Fruit fly (Drosophila melanogaster): ENCODE data around the gene Sugb.
A peak's percentile ranks its signal among the peaks of the same experiment; 100 is the strongest.

Sugb gene

DNA sequence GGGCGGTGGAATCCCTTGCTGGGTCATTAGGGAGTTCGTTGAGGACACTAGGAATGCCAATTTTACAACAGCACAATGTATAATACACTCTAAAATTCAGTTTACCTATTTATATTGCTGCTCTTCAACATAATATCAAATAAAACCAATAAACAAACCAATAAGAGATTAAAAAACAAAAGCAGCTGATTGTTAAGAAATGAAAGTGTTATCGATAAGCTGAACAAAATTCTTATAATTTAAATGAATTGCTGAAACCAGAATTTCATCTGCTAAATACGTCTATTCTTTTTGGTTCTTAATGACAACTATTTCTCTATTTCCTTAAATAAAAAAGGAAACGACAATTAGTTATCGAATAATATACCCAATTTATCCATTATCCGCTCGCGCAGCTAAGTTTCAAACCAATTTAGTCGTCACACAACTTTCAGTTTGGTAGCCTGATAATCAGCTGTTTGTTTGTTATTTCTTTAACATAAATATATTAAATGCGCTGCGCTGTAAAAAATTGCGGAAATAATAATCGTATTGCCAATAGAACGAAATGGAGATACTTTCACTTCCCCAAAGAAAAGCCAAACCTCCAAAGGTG is 7.5 kb downstream of the Sugb start, which contains the start of the genes Pldn and CG14135 (continued):
- TF ChIP-seq CG3281 (GFP tag; optimal IDR thresholded peaks at IDR 0.05), result no peak
- TF ChIP-seq CG2199 (GFP tag; IDR thresholded peaks at IDR 0.05), result no peak
- no peak for TF ChIP-seq Atf-2 (GFP tag; optimal IDR thresholded peaks at IDR 0.05)
- TF ChIP-seq pum (GFP tag; optimal IDR thresholded peaks at IDR 0.05), result no peak
- TF ChIP-seq Antp (GFP tag; optimal IDR thresholded peaks at IDR 0.05), result no peak
- TF ChIP-seq CG42726 (GFP tag; IDR thresholded peaks at IDR 0.05; ENCODE audit: partially characterized antibody), result no peak
- TF ChIP-seq CG15011 (GFP tag; optimal IDR thresholded peaks at IDR 0.05), result no peak
- no peak for TF ChIP-seq CG11398 (GFP tag; optimal IDR thresholded peaks at IDR 0.05)
- TF ChIP-seq peb (GFP tag; IDR thresholded peaks at IDR 0.05), result no peak
- no peak for TF ChIP-seq dati (GFP tag; IDR thresholded peaks at IDR 0.05)
- no peak for TF ChIP-seq CG8944 (GFP tag; optimal IDR thresholded peaks at IDR 0.05)
- TF ChIP-seq zfh1 (GFP tag; IDR thresholded peaks at IDR 0.05), result no peak
- TF ChIP-seq CG7556 (GFP tag; optimal IDR thresholded peaks at IDR 0.05), result no peak
- no peak for TF ChIP-seq abd-A (tag; optimal IDR thresholded peaks at IDR 0.05)
- no peak for TF ChIP-seq CG9727 (GFP tag; optimal IDR thresholded peaks at IDR 0.05)
- TF ChIP-seq CG18476 (GFP tag; optimal IDR thresholded peaks at IDR 0.05), result no peak
- TF ChIP-seq CG17612 (GFP tag; IDR thresholded peaks at IDR 0.05), result no peak
- no peak for TF ChIP-seq CG16813 (GFP tag; IDR thresholded peaks at IDR 0.05; ENCODE audit: partially characterized antibody)
- TF ChIP-seq crp (GFP tag; optimal IDR thresholded peaks at IDR 0.05), result peak; percentile 97 to 99
- no peak for TF ChIP-seq Sin3A (optimal IDR thresholded peaks at IDR 0.05)
- TF ChIP-seq fru (optimal IDR thresholded peaks at IDR 0.05), result no peak
- no peak for TF ChIP-seq Abd-B (GFP tag; optimal IDR thresholded peaks at IDR 0.05)
- TF ChIP-seq gro (GFP tag; optimal IDR thresholded peaks at IDR 0.05), result no peak
- TF ChIP-seq NK7.1 (GFP tag; optimal IDR thresholded peaks at IDR 0.05), result no peak
- TF ChIP-seq klu (GFP tag; IDR thresholded peaks at IDR 0.05), result no peak
- TF ChIP-seq CG3838 (GFP tag; optimal IDR thresholded peaks at IDR 0.05), result no peak
- TF ChIP-seq Nf-YC (tag; optimal IDR thresholded peaks at IDR 0.05), result peak; percentile 22
- no peak for TF ChIP-seq dmrt99B (tag; optimal IDR thresholded peaks at IDR 0.05)
- TF ChIP-seq lab (GFP tag; optimal IDR thresholded peaks at IDR 0.05), result no peak
- TF ChIP-seq vnd (GFP tag; IDR thresholded peaks at IDR 0.05; ENCODE audit: partially characterized antibody), result no peak
- TF ChIP-seq CG14710 (tag; optimal IDR thresholded peaks at IDR 0.05), result peak; percentile 55
- TF ChIP-seq her (GFP tag; optimal IDR thresholded peaks at IDR 0.05), result no peak
- TF ChIP-seq CG2875 (GFP tag; optimal IDR thresholded peaks at IDR 0.05), result no peak
- TF ChIP-seq gsb (GFP tag; IDR thresholded peaks at IDR 0.05), result no peak
- TF ChIP-seq bowl (GFP tag; IDR thresholded peaks at IDR 0.05), result no peak
- TF ChIP-seq pfk (GFP tag; optimal IDR thresholded peaks at IDR 0.05), result no peak
- no peak for TF ChIP-seq CG31224 (GFP tag; IDR thresholded peaks at IDR 0.05)
- TF ChIP-seq sd (tag; optimal IDR thresholded peaks at IDR 0.05), result peak; percentile 33
- TF ChIP-seq tap (tag; optimal IDR thresholded peaks at IDR 0.05), result no peak
- no peak for TF ChIP-seq hb (GFP tag; IDR thresholded peaks at IDR 0.05; ENCODE audit: partially characterized antibody)
- TF ChIP-seq dmrt11E (tag; optimal IDR thresholded peaks at IDR 0.05), result no peak
- TF ChIP-seq Spps (tag; optimal IDR thresholded peaks at IDR 0.05), result no peak
- no peak for TF ChIP-seq CG1233 (GFP tag; optimal IDR thresholded peaks at IDR 0.05)
- no peak for TF ChIP-seq Atf6 (GFP tag; IDR thresholded peaks at IDR 0.05)
- TF ChIP-seq CG8359 (GFP tag; optimal IDR thresholded peaks at IDR 0.05; ENCODE audit: borderline replicate concordance), result no peak
- TF ChIP-seq gem (tag; optimal IDR thresholded peaks at IDR 0.05), result no peak
- no peak for TF ChIP-seq B-H1 (GFP tag; IDR thresholded peaks at IDR 0.05)
- no peak for TF ChIP-seq CG2120 (GFP tag; optimal IDR thresholded peaks at IDR 0.05)
- TF ChIP-seq Hr78 (GFP tag; optimal IDR thresholded peaks at IDR 0.05), result no peak
- TF ChIP-seq CG4360 (GFP tag; IDR thresholded peaks at IDR 0.05), result no peak
- no peak for TF ChIP-seq dan (GFP tag; IDR thresholded peaks at IDR 0.05)

Measured in whole organism, embryonic.